Worm (Caenorhabditis elegans): ENCODE data around the gene W02F12.4.

DNA sequence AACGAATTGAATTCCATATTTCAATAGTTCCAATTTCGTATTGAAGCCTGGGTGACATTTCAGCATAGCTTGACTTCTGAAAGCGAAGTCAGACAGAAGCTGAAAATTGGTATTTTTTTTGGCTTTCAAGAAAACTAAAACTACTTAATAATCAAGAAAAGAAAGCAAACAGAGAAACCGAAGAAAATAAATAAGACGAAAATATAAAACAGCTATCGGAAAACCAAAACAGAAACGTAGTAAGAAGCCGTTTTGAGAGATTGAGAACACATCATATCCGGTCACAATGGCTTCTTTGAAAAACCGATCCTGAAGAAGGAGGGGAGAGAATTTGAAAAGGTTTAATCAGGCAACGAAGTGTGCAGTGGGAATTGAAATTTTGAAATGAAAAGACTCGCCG lies 11.5 kb upstream of the W02F12.4 start, which contains the start of gene srg-30:
- TF ChIP-seq pes-1 (GFP tag; IDR thresholded peaks at IDR 0.05) (no peak), hmbx-1 (tag; optimal IDR thresholded peaks at IDR 0.05) (no peak), ama-1 (optimal IDR thresholded peaks at IDR 0.05) (no peak)
